Worm (Caenorhabditis elegans): ENCODE measurements around the gene Y38F1A.4.

Y38F1A.4 gene

DNA sequence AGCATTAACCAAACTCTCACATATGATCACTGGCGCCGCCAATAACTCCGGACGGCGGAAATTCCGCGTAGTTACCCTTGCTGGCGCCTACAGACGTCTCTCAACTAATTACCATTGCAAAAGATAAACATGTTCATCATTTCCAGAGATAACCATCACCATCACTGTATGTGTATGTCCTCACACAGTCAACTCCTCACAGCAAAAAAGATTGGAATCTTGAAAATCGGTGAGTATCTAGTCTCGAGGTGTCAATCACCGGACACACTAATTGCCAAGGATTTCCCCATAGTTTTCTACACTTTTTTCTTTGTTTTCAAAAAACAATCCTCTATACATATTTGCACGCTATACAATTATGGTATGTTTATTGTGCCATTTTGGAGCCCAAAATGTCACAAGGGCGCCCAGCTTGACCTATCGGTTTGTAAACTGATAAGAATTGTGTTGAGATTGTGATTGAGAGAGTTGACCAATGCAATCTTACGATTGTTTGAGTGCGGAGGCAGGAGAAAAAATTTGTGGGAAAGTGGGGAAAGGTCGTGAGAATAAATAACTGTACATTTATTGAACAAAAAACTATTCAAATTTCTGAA is 12.6 kb upstream of the Y38F1A.4 start:
- TF ChIP-seq nhr-111 (GFP tag; optimal IDR thresholded peaks at IDR 0.05): no peak
- no peak for TF ChIP-seq unc-39 (tag; optimal IDR thresholded peaks at IDR 0.05)
- no peak for TF ChIP-seq lim-7 (GFP tag; IDR thresholded peaks at IDR 0.05)
- TF ChIP-seq skn-1 (tag; optimal IDR thresholded peaks at IDR 0.05): no peak
- peak; percentile 26 for TF ChIP-seq dve-1 (tag; optimal IDR thresholded peaks at IDR 0.05; ENCODE audit: insufficient read depth)
- TF ChIP-seq lin-29 (GFP tag; IDR thresholded peaks at IDR 0.05): no peak
- TF ChIP-seq nhr-76 (tag; optimal IDR thresholded peaks at IDR 0.05): no peak
- peak; percentile 30 for TF ChIP-seq nhr-28 (tag; optimal IDR thresholded peaks at IDR 0.05)
- no peak for TF ChIP-seq fkh-10 (GFP tag; optimal IDR thresholded peaks at IDR 0.05)
- TF ChIP-seq sdz-12 (GFP tag; optimal IDR thresholded peaks at IDR 0.05): no peak
- peak; percentile 42 for TF ChIP-seq nhr-6 (tag; optimal IDR thresholded peaks at IDR 0.05)
- TF ChIP-seq pqm-1 (tag; optimal IDR thresholded peaks at IDR 0.05): peak; percentile 39
- TF ChIP-seq daf-16 (GFP tag; optimal IDR thresholded peaks at IDR 0.05): no peak
- TF ChIP-seq daf-16 (tag; optimal IDR thresholded peaks at IDR 0.05): peak; percentile 82
- TF ChIP-seq hlh-11 (tag; optimal IDR thresholded peaks at IDR 0.05): peak; percentile 66

DNA sequence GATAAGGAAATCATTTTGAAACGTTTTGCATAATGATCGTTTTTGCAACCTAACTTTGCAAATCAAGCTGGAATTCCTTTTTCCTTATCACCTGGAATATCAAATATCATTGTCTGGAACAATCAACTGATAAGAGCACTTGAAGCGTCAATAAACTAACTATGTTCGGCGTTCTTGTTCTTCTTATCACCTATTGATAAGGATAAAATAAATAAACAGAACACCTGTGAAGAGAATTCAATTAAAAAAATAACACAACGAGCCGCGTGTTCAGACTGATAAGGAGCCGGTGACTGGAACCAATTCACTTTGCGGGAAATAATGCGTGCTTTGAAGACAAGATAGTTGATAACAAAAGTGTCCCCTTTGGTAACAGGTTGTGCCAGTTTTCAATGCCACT is 10.7 kb upstream of the Y38F1A.4 start, which contains the start of gene cyd-1:
Gene cyd-1, plus strand, starts transcription at position 380 of the 400 bp plus-strand sequence.
- TF ChIP-seq nhr-77 (tag; optimal IDR thresholded peaks at IDR 0.05): peak; percentile 86
- no peak for TF ChIP-seq F49E8.2 (tag; optimal IDR thresholded peaks at IDR 0.05; ENCODE audit: borderline replicate concordance)
- TF ChIP-seq dmd-6 (GFP tag; IDR thresholded peaks at IDR 0.05): peak; percentile 76
- no peak for TF ChIP-seq skn-1 (tag; optimal IDR thresholded peaks at IDR 0.05)
- peak; percentile 46 for TF ChIP-seq mxl-3 (GFP tag; optimal IDR thresholded peaks at IDR 0.05)
- peak; percentile 16 for TF ChIP-seq nhr-6 (tag; optimal IDR thresholded peaks at IDR 0.05)
- peak; percentile 39 for TF ChIP-seq hlh-30 (tag; optimal IDR thresholded peaks at IDR 0.05; ENCODE audit: insufficient read depth)
- peak in 1 of 2 experiments; percentile 58 for TF ChIP-seq mdl-1 (tag; optimal IDR thresholded peaks at IDR 0.05)
- peak; percentile 89 for TF ChIP-seq nhr-28 (tag; optimal IDR thresholded peaks at IDR 0.05)
- TF ChIP-seq nhr-102 (tag; optimal IDR thresholded peaks at IDR 0.05): peak; percentile 69
- peak in 1 of 2 experiments; percentile 8 for TF ChIP-seq hif-1 (tag; optimal IDR thresholded peaks at IDR 0.05)
- TF ChIP-seq spr-1 (tag; optimal IDR thresholded peaks at IDR 0.05): no peak
- TF ChIP-seq ztf-11 (tag; optimal IDR thresholded peaks at IDR 0.05): no peak
- TF ChIP-seq daf-16 (GFP tag; optimal IDR thresholded peaks at IDR 0.05): peak in 1 of 2 experiments; percentile 34
- TF ChIP-seq daf-16 (tag; optimal IDR thresholded peaks at IDR 0.05): peak; percentile 97
- no peak for TF ChIP-seq dpl-1 (GFP tag; optimal IDR thresholded peaks at IDR 0.05)
- TF ChIP-seq ZK546.5 (tag; optimal IDR thresholded peaks at IDR 0.05): no peak
- no peak for TF ChIP-seq ceh-82 (tag; optimal IDR thresholded peaks at IDR 0.05)
- peak; percentile 94 for TF ChIP-seq php-3 (GFP tag; IDR thresholded peaks at IDR 0.05)
- TF ChIP-seq T20F7.1 (GFP tag; optimal IDR thresholded peaks at IDR 0.05): no peak
- TF ChIP-seq unc-39 (tag; optimal IDR thresholded peaks at IDR 0.05): no peak
- TF ChIP-seq dve-1 (tag; optimal IDR thresholded peaks at IDR 0.05; ENCODE audit: insufficient read depth): peak; percentile 89
- TF ChIP-seq nhr-48 (tag; optimal IDR thresholded peaks at IDR 0.05): peak; percentile 43
- TF ChIP-seq pha-4 (GFP tag; IDR thresholded peaks at IDR 0.05): peak; percentile 30; the same call in 1 of the 2 replicates
- TF ChIP-seq pha-4 (tag; optimal IDR thresholded peaks at IDR 0.05): peak; percentile 86
- TF ChIP-seq snpc-1.2 (GFP tag; IDR thresholded peaks at IDR 0.05): no peak
- no peak for TF ChIP-seq spr-3 (GFP tag; optimal IDR thresholded peaks at IDR 0.05)
- TF ChIP-seq nhr-10 (tag; optimal IDR thresholded peaks at IDR 0.05): peak; percentile 12
- peak; percentile 25 for TF ChIP-seq cey-2 (tag; optimal IDR thresholded peaks at IDR 0.05; ENCODE audit: borderline replicate concordance, insufficient read depth)
- no peak for TF ChIP-seq gei-8 (GFP tag; optimal IDR thresholded peaks at IDR 0.05)
- TF ChIP-seq mep-1 (tag; optimal IDR thresholded peaks at IDR 0.05): peak; percentile 2
- no peak for TF ChIP-seq aha-1 (tag)
- TF ChIP-seq lin-1 (GFP tag; IDR thresholded peaks at IDR 0.05): peak; percentile 78
- TF ChIP-seq hlh-11 (tag; optimal IDR thresholded peaks at IDR 0.05): peak; percentile 93
- TF ChIP-seq pqm-1 (tag; optimal IDR thresholded peaks at IDR 0.05): peak; percentile 79
- peak; percentile 35 to 48 for TF ChIP-seq unc-62 (GFP tag; optimal IDR thresholded peaks at IDR 0.05 in 1 of 2)
- TF ChIP-seq unc-62 (tag; optimal IDR thresholded peaks at IDR 0.05): no peak
- no peak for TF ChIP-seq vab-7 (GFP tag; IDR thresholded peaks at IDR 0.05)
- TF ChIP-seq madf-5 (GFP tag; IDR thresholded peaks at IDR 0.05): no peak

Data from whole organism, L4 larva.